Fruit fly (Drosophila melanogaster): Measurements from ENCODE around the gene Thor.

Thor gene

DNA sequence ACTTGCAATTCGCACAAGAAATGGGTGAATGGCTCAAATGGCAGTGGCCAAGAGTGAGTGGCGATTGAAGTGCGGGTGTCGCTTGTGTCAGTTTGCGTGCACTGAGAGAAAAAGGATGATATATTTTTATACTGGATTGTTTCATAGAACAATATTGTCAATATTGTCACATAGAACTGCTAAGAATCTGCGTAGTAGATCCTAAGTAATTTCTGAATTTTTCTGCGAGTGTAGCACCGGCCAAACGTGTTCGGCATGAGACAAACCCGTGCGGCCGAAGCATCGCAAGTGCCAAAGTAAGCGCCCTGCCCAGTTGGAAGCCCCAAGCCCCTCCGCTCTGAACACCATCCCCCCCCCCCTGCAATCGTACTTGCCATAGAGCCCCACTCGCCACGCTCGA, 37.9 kb upstream of the Thor start (continued):
- TF ChIP-seq CoRest (tag; optimal IDR thresholded peaks at IDR 0.05) (peak; percentile 31), CG4707 (GFP tag; optimal IDR thresholded peaks at IDR 0.05) (no peak), CG12071 (GFP tag; optimal IDR thresholded peaks at IDR 0.05) (peak; percentile 69), phol (tag; optimal IDR thresholded peaks at IDR 0.05) (peak; percentile 77), CG17361 (GFP tag; IDR thresholded peaks at IDR 0.05) (peak; percentile 62; the same call in 2 of the 3 replicates), CG13775 (GFP tag; optimal IDR thresholded peaks at IDR 0.05) (peak; percentile 19), tgo (GFP tag; IDR thresholded peaks at IDR 0.05) (peak; percentile 81), bigmax (GFP tag; optimal IDR thresholded peaks at IDR 0.05) (no peak), Rx (GFP tag; IDR thresholded peaks at IDR 0.05) (peak; percentile 82), run (tag; optimal IDR thresholded peaks at IDR 0.05) (no peak), slbo (GFP tag; IDR thresholded peaks at IDR 0.05) (peak; percentile 77), E2f2 (GFP tag; IDR thresholded peaks at IDR 0.05) (peak; percentile 49), CG18619 (GFP tag; optimal IDR thresholded peaks at IDR 0.05) (peak; percentile 8), CG16815 (GFP tag; optimal IDR thresholded peaks at IDR 0.05) (peak; percentile 25), row (GFP tag; IDR thresholded peaks at IDR 0.05) (peak; percentile 72), dm (GFP tag; optimal IDR thresholded peaks at IDR 0.05) (no peak), Asciz (GFP tag; optimal IDR thresholded peaks at IDR 0.05) (peak; percentile 71), croc (GFP tag; conservative IDR thresholded peaks at IDR 0.05) (peak; percentile 46; the same call in 2 of the 3 replicates), CG4360 (GFP tag; IDR thresholded peaks at IDR 0.05) (peak; percentile 53; the same call in 1 of the 2 replicates), BtbVII (GFP tag; optimal IDR thresholded peaks at IDR 0.05) (peak; percentile 52), shn (GFP tag; optimal IDR thresholded peaks at IDR 0.05) (peak; percentile 24), CG3065 (GFP tag; optimal IDR thresholded peaks at IDR 0.05) (no peak), twi (tag; optimal IDR thresholded peaks at IDR 0.05) (no peak), nerfin-1 (tag; optimal IDR thresholded peaks at IDR 0.05) (peak; percentile 47), CG6854 (GFP tag; optimal IDR thresholded peaks at IDR 0.05) (no peak), gem (tag; optimal IDR thresholded peaks at IDR 0.05) (peak; percentile 82), Hr3 (GFP tag; optimal IDR thresholded peaks at IDR 0.05) (peak; percentile 57), CG1024 (GFP tag; IDR thresholded peaks at IDR 0.05) (peak; percentile 58; the same call in 1 of the 2 replicates), oc (tag; optimal IDR thresholded peaks at IDR 0.05) (peak; percentile 52), CG13624 (GFP tag; optimal IDR thresholded peaks at IDR 0.05) (no peak), dan (GFP tag; IDR thresholded peaks at IDR 0.05) (no peak), CG11696 (GFP tag; IDR thresholded peaks at IDR 0.05) (peak; percentile 48; the same call in 1 of the 2 replicates), Hmx (GFP tag; optimal IDR thresholded peaks at IDR 0.05) (no peak), sr (GFP tag; IDR thresholded peaks at IDR 0.05) (peak; percentile 51; the same call in 1 of the 3 replicates), lilli (GFP tag; optimal IDR thresholded peaks at IDR 0.05) (no peak), gt (GFP tag; IDR thresholded peaks at IDR 0.05) (0 out of 2 replicates have a peak, but pooled peaks have one; percentile 57), Dref (GFP tag; IDR thresholded peaks at IDR 0.05) (no peak), chinmo (GFP tag; IDR thresholded peaks at IDR 0.05; ENCODE audit: partially characterized antibody) (0 out of 4 replicates have a peak, but pooled peaks have one; percentile 30), Awh (GFP tag; IDR thresholded peaks at IDR 0.05) (peak; percentile 86), vfl (GFP tag; optimal IDR thresholded peaks at IDR 0.05) (no peak), CG11398 (GFP tag; optimal IDR thresholded peaks at IDR 0.05) (no peak), CG30403 (GFP tag; optimal IDR thresholded peaks at IDR 0.05) (peak; percentile 63), CG9215 (GFP tag; IDR thresholded peaks at IDR 0.05) (peak; percentile 54), ato (GFP tag; IDR thresholded peaks at IDR 0.05; ENCODE audit: partially characterized antibody) (no peak), Trl (optimal IDR thresholded peaks at IDR 0.05) (no peak), Trl (GFP tag; optimal IDR thresholded peaks at IDR 0.05) (no peak), so (GFP tag; IDR thresholded peaks at IDR 0.05) (peak; percentile 74; the same call in 2 of the 3 replicates), CG5245 (GFP tag; optimal IDR thresholded peaks at IDR 0.05) (peak; percentile 14), CG13296 (GFP tag; optimal IDR thresholded peaks at IDR 0.05) (peak; percentile 7), Ptx1 (GFP tag; IDR thresholded peaks at IDR 0.05) (peak; percentile 82), bab2 (GFP tag; optimal IDR thresholded peaks at IDR 0.05) (peak; percentile 19), CG3726 (GFP tag; IDR thresholded peaks at IDR 0.05) (peak; percentile 79; the same call in 1 of the 3 replicates)
